Worm (Caenorhabditis elegans) whole organism, L4/young adult: ENCODE measurements around the gene T25F10.3.

ENCODE experiments used
- W03F9.2 ChIP-seq: fragments of 150-350 bp; optimal IDR thresholded peaks from 2 replicates; lab custom pipeline; 2014; ENCODE audit warnings: missing biosample characterization, missing genetic modification characterization
- dao-5 ChIP-seq: sonication (generic microtip); optimal IDR thresholded peaks from 2 replicates; lab custom pipeline; 2016; ENCODE audit warnings: missing genotype, missing genetic modification characterization, moderate library complexity, missing compliant biosample characterization
- him-1 ChIP-seq: sonication (generic microtip); optimal IDR thresholded peaks from 2 replicates; lab custom pipeline; 2016; ENCODE audit warnings: missing genotype, missing genetic modification reagents, missing genetic modification characterization, missing compliant biosample characterization

Gene T25F10.3

ce11 chrV:6731594-6731993 lies 13.3 kb upstream of the T25F10.3 start, which contains the start of gene grl-9:
TSS of gene grl-9 (minus strand) at chrV:6731694.
- TF ChIP-seq him-1 (tag; lab: Kevin White, UChicago): no peak
- no peak for TF ChIP-seq W03F9.2 (tag; lab: Kevin White, UChicago)

- TF ChIP-seq dao-5 (tag; lab: Kevin White, UChicago): no peak
- TF ChIP-seq W03F9.2 (tag; lab: Kevin White, UChicago): no peak
- TF ChIP-seq him-1 (tag; lab: Kevin White, UChicago): no peak
Observed at ce11 chrV:6732995-6733394, 11.9 kb upstream of the T25F10.3 start, which contains the start of gene grl-8. TSS of gene grl-8 (minus strand) at chrV:6733095.

- no peak for TF ChIP-seq W03F9.2 (tag; lab: Kevin White, UChicago)
- no peak for TF ChIP-seq him-1 (tag; lab: Kevin White, UChicago)
- no peak for TF ChIP-seq dao-5 (tag; lab: Kevin White, UChicago)
Observed at ce11 chrV:6736108-6736507, 8.8 kb upstream of the T25F10.3 start.

ce11 chrV:6736877-6737276 lies 8.0 kb upstream of the T25F10.3 start:
- TF ChIP-seq W03F9.2 (tag; lab: Kevin White, UChicago) (no peak), him-1 (tag; lab: Kevin White, UChicago) (no peak), dao-5 (tag; lab: Kevin White, UChicago) (no peak)

- TF ChIP-seq W03F9.2 (tag; lab: Kevin White, UChicago): no peak
- no peak for TF ChIP-seq dao-5 (tag; lab: Kevin White, UChicago)
- no peak for TF ChIP-seq him-1 (tag; lab: Kevin White, UChicago)
Observed at ce11 chrV:6751493-6752100, 6.7 kb downstream of the T25F10.3 start.

DNA sequence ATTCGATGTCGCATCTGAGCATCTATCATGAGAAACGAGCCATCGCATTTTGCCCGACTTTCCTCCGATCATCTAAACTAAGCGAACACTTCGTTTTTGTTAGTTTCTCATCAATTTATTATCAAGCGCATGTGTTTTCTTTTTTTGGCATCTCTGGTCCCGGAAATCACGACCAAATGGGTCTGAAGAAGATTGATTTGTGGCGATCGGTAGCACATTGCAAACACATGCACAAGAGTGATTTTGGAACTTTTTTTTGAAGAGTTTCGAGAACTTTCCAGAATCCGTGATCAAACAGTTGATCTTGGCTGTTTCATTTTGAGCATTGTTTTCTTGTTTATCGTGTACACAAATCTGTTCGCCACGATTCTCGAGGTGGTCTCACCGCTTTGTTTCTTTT lies 8.4 kb downstream of the T25F10.3 start:
- no peak for TF ChIP-seq dao-5 (tag; lab: Kevin White, UChicago)
- TF ChIP-seq W03F9.2 (tag; lab: Kevin White, UChicago): no peak
- TF ChIP-seq him-1 (tag; lab: Kevin White, UChicago): no peak

- TF ChIP-seq dao-5 (tag; lab: Kevin White, UChicago) (no peak), him-1 (tag; lab: Kevin White, UChicago) (no peak), W03F9.2 (tag; lab: Kevin White, UChicago) (no peak)
Observed at ce11 chrV:6758017-6758416, 13.1 kb downstream of the T25F10.3 start, which contains the start of gene dbl-1. TSS of gene dbl-1 (plus strand) at chrV:6758135.

DNA sequence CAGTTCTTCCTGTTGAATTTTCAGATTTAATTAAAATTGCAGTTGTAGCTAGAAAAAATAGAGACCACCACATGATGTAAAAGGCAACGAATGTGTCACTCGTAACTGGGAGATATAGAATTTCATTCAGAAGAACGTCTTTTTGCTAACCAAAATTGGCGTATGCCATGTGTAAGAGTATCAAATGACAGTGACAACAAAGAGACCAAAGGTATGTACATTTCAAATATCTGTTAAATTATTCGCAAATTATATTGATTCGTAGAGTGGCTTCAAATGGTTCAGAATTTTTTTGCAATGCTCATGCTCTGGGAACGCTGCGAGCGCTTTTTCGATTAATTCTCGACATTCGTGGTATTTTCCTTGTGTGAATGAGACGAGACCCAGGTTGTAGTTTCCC lies 17.5 kb downstream of the T25F10.3 start, which contains the start of gene T25F10.4:
Gene T25F10.4, minus strand, starts transcription at position 101 of the 400 bp plus-strand sequence.
- TF ChIP-seq W03F9.2 (tag; lab: Kevin White, UChicago): no peak
- TF ChIP-seq him-1 (tag; lab: Kevin White, UChicago): no peak
- no peak for TF ChIP-seq dao-5 (tag; lab: Kevin White, UChicago)

- TF ChIP-seq dao-5 (tag; lab: Kevin White, UChicago): no peak
- TF ChIP-seq him-1 (tag; lab: Kevin White, UChicago): no peak
- TF ChIP-seq W03F9.2 (tag; lab: Kevin White, UChicago): no peak
Observed at ce11 chrV:6764972-6765371, 20.1 kb downstream of the T25F10.3 start, which contains the start of gene bbs-8. TSS of gene bbs-8 (minus strand) at chrV:6765072.

ce11 chrV:6767576-6767975 lies 22.7 kb downstream of the T25F10.3 start:
- TF ChIP-seq dao-5 (tag; lab: Kevin White, UChicago): no peak

DNA sequence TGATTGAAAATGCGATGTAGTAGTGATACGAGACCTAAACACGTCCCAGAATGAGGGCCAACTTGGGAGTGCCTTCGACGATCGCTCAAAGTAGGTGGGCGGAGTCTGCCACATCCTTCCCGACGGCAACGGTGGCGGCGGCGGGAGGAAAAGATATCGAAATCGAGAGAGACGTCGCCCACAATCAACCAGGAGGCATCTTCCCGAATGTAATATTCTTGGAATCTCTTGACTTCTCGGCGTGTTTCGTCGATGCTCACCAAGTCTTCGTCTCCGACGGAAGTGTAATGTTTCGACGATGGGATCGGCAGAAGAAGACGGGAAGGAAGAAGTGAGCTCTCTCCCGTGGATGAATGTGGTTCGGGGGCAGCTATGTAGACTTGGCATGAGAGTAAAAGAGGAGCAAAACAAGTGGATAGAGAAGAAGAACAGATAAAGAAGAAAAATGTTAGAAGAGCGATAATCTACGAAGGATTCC lies 23.6 kb downstream of the T25F10.3 start, which contains the start of the genes T25F10.1 and clik-1:
Gene T25F10.1, plus strand, starts transcription at position 51 of the 478 bp plus-strand sequence.
Gene clik-1, minus strand, starts transcription at position 281 of the 478 bp plus-strand sequence.
- no peak for TF ChIP-seq W03F9.2 (tag; lab: Kevin White, UChicago)
- no peak for TF ChIP-seq dao-5 (tag; lab: Kevin White, UChicago)
- no peak for TF ChIP-seq him-1 (tag; lab: Kevin White, UChicago)

DNA sequence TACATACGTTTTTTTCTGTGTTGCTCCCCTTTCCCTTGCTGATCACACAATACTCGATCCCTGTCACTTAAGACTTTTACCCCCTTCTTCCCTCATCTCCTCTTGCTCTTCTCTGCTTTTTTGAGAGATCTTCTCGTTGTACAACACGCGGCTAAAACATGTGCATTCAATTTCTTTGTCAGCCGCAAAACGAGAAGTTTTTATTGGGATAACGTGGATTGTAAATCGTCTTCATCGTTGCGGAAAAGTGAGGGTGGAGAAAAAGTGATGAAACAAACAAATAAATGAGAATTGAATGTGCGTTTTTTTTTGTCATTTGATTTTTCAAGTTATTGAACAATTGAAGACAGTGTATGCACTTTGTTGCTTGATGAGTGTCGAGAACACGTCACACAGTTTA lies 24.6 kb downstream of the T25F10.3 start:
- no peak for TF ChIP-seq him-1 (tag; lab: Kevin White, UChicago)
- no peak for TF ChIP-seq dao-5 (tag; lab: Kevin White, UChicago)
- no peak for TF ChIP-seq W03F9.2 (tag; lab: Kevin White, UChicago)

- TF ChIP-seq dao-5 (tag; lab: Kevin White, UChicago) (no peak), W03F9.2 (tag; lab: Kevin White, UChicago) (no peak), him-1 (tag; lab: Kevin White, UChicago) (no peak)
Observed at ce11 chrV:6771645-6772044, 26.8 kb downstream of the T25F10.3 start, which contains the start of gene srh-30. TSS of gene srh-30 (minus strand) at chrV:6771745.

ce11 chrV:6773735-6774134 lies 28.9 kb downstream of the T25F10.3 start, which contains the start of gene ZC404.16:
TSS of gene ZC404.16 (minus strand) at chrV:6773835.
- TF ChIP-seq him-1 (tag; lab: Kevin White, UChicago) (no peak), W03F9.2 (tag; lab: Kevin White, UChicago) (no peak), dao-5 (tag; lab: Kevin White, UChicago) (no peak)
